Worm (Caenorhabditis elegans) whole organism, L4 larva: ENCODE results near the gene oig-5.

Experiments used
- mep-1 ChIP-seq: fragments of 150-350 bp; sonication (generic microtip); optimal IDR thresholded peaks from 3 replicates; lab custom pipeline; 2014; ENCODE audit warnings: missing biosample characterization, missing genetic modification characterization
- zfp-3 ChIP-seq: fragments of 200-800 bp; sonication (Bioruptor generic); conservative IDR thresholded peaks from 2 replicates; pipeline ENCODE4 v1.3.6; 2022; ENCODE audit warnings: missing genetic modification reagents, missing genetic modification characterization, missing compliant biosample characterization

oig-5 gene

DNA sequence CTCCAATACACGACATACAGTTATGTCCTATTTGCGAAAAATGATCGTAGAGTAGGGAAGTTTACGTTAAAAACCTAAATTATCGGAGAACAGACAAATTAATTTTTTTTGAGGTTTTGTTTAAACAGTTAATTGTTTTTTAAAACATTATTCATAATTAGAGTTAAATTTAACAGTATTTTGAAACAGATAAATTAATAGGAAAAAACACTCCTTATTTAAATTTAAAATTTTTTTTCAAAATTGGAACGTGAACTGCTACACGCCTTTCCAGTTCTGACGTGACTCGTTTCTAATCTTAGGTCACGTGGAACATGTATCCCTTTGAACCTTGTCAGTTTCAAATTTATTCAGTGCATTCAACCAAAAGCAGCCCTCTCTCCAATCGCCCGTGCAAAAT is 46.7 kb downstream of the oig-5 start, which contains the start of gene Y57G11C.52 (continued):
- TF ChIP-seq mep-1 (tag; lab: Kevin White, UChicago) (no peak), zfp-3 (no peak)
